Fruit fly (Drosophila melanogaster): ENCODE results near the gene CG45603.

The CG45603 gene

dm6 chrX:12248836-12249235 is 25.6 kb upstream of the CG45603 start (continued):
- TF ChIP-seq CG14710 (tag; optimal IDR thresholded peaks at IDR 0.05) = peak; percentile 48
- TF ChIP-seq chinmo (GFP tag; IDR thresholded peaks at IDR 0.05; ENCODE audit: partially characterized antibody) = no peak
- no peak for TF ChIP-seq CG10654 (GFP tag; optimal IDR thresholded peaks at IDR 0.05)
- peak; percentile 13 for TF ChIP-seq twi (tag; optimal IDR thresholded peaks at IDR 0.05)
- TF ChIP-seq Atf-2 (GFP tag; optimal IDR thresholded peaks at IDR 0.05) = peak; percentile 4
- TF ChIP-seq dmrt11E (tag; optimal IDR thresholded peaks at IDR 0.05) = peak; percentile 72
- no peak for TF ChIP-seq CG42726 (GFP tag; IDR thresholded peaks at IDR 0.05; ENCODE audit: partially characterized antibody)
- TF ChIP-seq caup (GFP tag; optimal IDR thresholded peaks at IDR 0.05; ENCODE audit: severe bottlenecking) = peak; percentile 4
- peak; percentile 34 for TF ChIP-seq CG9727 (GFP tag; optimal IDR thresholded peaks at IDR 0.05)
- TF ChIP-seq pros (GFP tag; optimal IDR thresholded peaks at IDR 0.05) = no peak
- peak; percentile 22; the same call in 1 of the 2 replicates for TF ChIP-seq Scr (GFP tag; IDR thresholded peaks at IDR 0.05; ENCODE audit: partially characterized antibody)
- no peak for TF ChIP-seq oc (tag; optimal IDR thresholded peaks at IDR 0.05)
- 0 out of 3 replicates have a peak, but pooled peaks have one; percentile 29 for TF ChIP-seq CG14860 (GFP tag; IDR thresholded peaks at IDR 0.05; ENCODE audit: partially characterized antibody)
- no peak for TF ChIP-seq CG3163 (GFP tag; optimal IDR thresholded peaks at IDR 0.05)
- peak; percentile 32 for TF ChIP-seq CG15601 (tag; optimal IDR thresholded peaks at IDR 0.05)
- peak; percentile 27 for TF ChIP-seq CG30431 (GFP tag; optimal IDR thresholded peaks at IDR 0.05)
- peak; percentile 8 for TF ChIP-seq Max (GFP tag; optimal IDR thresholded peaks at IDR 0.05)
- peak; percentile 17; the same call in 1 of the 3 replicates for TF ChIP-seq tgo (GFP tag; IDR thresholded peaks at IDR 0.05)
- TF ChIP-seq tap (tag; optimal IDR thresholded peaks at IDR 0.05) = peak; percentile 17
- TF ChIP-seq prd (optimal IDR thresholded peaks at IDR 0.05) = no peak
- peak; percentile 37; the same call in 1 of the 3 replicates for TF ChIP-seq prd (GFP tag; IDR thresholded peaks at IDR 0.05)
- TF ChIP-seq Aef1 (GFP tag; IDR thresholded peaks at IDR 0.05) = no peak
- no peak for TF ChIP-seq CG8478 (optimal IDR thresholded peaks at IDR 0.05)
- 0 out of 2 replicates have a peak, but pooled peaks have one; percentile 42 for TF ChIP-seq ara (GFP tag; IDR thresholded peaks at IDR 0.05)
- 0 out of 2 replicates have a peak, but pooled peaks have one; percentile 31 for TF ChIP-seq HLH3B (GFP tag; IDR thresholded peaks at IDR 0.05)
- TF ChIP-seq sim (GFP tag; IDR thresholded peaks at IDR 0.05) = no peak
- TF ChIP-seq CG4820 (GFP tag; optimal IDR thresholded peaks at IDR 0.05) = peak; percentile 16
- TF ChIP-seq CG13296 (GFP tag; optimal IDR thresholded peaks at IDR 0.05) = no peak
- TF ChIP-seq CG3838 (GFP tag; optimal IDR thresholded peaks at IDR 0.05) = no peak
- TF ChIP-seq D19A (tag; optimal IDR thresholded peaks at IDR 0.05) = peak; percentile 46

- TF ChIP-seq CG2129 (GFP tag; IDR thresholded peaks at IDR 0.05; ENCODE audit: partially characterized antibody) = no peak
- peak in 1 of 2 experiments; percentile 23 for TF ChIP-seq bsh (GFP tag; optimal IDR thresholded peaks at IDR 0.05)
- TF ChIP-seq CG9797 (GFP tag; optimal IDR thresholded peaks at IDR 0.05) = no peak
- peak; percentile 17 for TF ChIP-seq phol (tag; optimal IDR thresholded peaks at IDR 0.05)
- TF ChIP-seq CG7271 (tag; optimal IDR thresholded peaks at IDR 0.05) = no peak
- peak; percentile 36 for TF ChIP-seq zf30C (GFP tag; optimal IDR thresholded peaks at IDR 0.05)
- no peak for TF ChIP-seq usp (GFP tag; optimal IDR thresholded peaks at IDR 0.05)
- TF ChIP-seq CG4328 (GFP tag; optimal IDR thresholded peaks at IDR 0.05) = no peak
- no peak for TF ChIP-seq tll (GFP tag; optimal IDR thresholded peaks at IDR 0.05)
- TF ChIP-seq z (GFP tag; IDR thresholded peaks at IDR 0.05) = no peak
- no peak for TF ChIP-seq Blimp-1 (GFP tag; optimal IDR thresholded peaks at IDR 0.05)
- no peak for TF ChIP-seq sob (GFP tag; IDR thresholded peaks at IDR 0.05)
- peak; percentile 9 for TF ChIP-seq D19A (tag; optimal IDR thresholded peaks at IDR 0.05)
- peak; percentile 15 for TF ChIP-seq CG9727 (GFP tag; optimal IDR thresholded peaks at IDR 0.05)
- no peak for TF ChIP-seq pb (GFP tag; optimal IDR thresholded peaks at IDR 0.05)
- no peak for TF ChIP-seq cad (GFP tag; optimal IDR thresholded peaks at IDR 0.05)
- peak in 1 of 3 experiments; percentile 16 for TF ChIP-seq lola (GFP tag; optimal IDR thresholded peaks at IDR 0.05)
- TF ChIP-seq sug (tag; optimal IDR thresholded peaks at IDR 0.05) = no peak
- TF ChIP-seq Dek (tag; optimal IDR thresholded peaks at IDR 0.05) = no peak
- TF ChIP-seq CG11504 (tag; optimal IDR thresholded peaks at IDR 0.05) = peak; percentile 24
- TF ChIP-seq sqz (GFP tag; optimal IDR thresholded peaks at IDR 0.05) = peak; percentile 15
- TF ChIP-seq fd96Cb (tag; optimal IDR thresholded peaks at IDR 0.05) = peak; percentile 19
Measured at dm6 chrX:12258928-12259327, 15.5 kb upstream of the CG45603 start.
